Worm (Caenorhabditis elegans) whole organism, L2 larva: ENCODE results near the gene skpo-1.

Experiments used
- F13H6.1 ChIP-seq: sonication (generic microtip); optimal IDR thresholded peaks from 2 replicates; lab custom pipeline; 2016; ENCODE audit warnings: missing genetic modification characterization, missing compliant biosample characterization
- R02D3.7 ChIP-seq: fragments of 150-350 bp; optimal IDR thresholded peaks from 2 replicates; lab custom pipeline; 2014; ENCODE audit warnings: missing biosample characterization, missing genetic modification characterization
- Y55F3AM.14 ChIP-seq: fragments of 200-800 bp; sonication (Bioruptor generic); optimal IDR thresholded peaks from 2 replicates; lab custom pipeline; 2018; ENCODE audit warnings: mild to moderate bottlenecking, missing genetic modification characterization, missing compliant biosample characterization
- ZK546.5 ChIP-seq: sonication (generic microtip); optimal IDR thresholded peaks from 2 replicates; lab custom pipeline; 2017; ENCODE audit warnings: missing biosample characterization, missing genetic modification characterization
- ama-1 ChIP-seq: fragments of 150-350 bp; optimal IDR thresholded peaks from 2 replicates; lab custom pipeline; 2018; ENCODE audit warnings: inconsistent platforms
- blmp-1 ChIP-seq: sonication (generic microtip); optimal IDR thresholded peaks from 2 replicates; lab custom pipeline; 2017; ENCODE audit warnings: missing genetic modification characterization, mild to moderate bottlenecking, missing compliant biosample characterization, antibody characterized with exemption, moderate library complexity; ENCODE audit not compliant: insufficient read depth
- ceh-16 ChIP-seq: fragments of 150-350 bp; optimal IDR thresholded peaks from 2 replicates; lab custom pipeline; 2014; ENCODE audit warnings: missing biosample characterization, missing genetic modification characterization
- crh-2 ChIP-seq: sonication (generic microtip); optimal IDR thresholded peaks from 2 replicates; lab custom pipeline; 2017; ENCODE audit warnings: missing biosample characterization, missing genetic modification characterization
- dmd-4 ChIP-seq: sonication (generic microtip); optimal IDR thresholded peaks from 2 replicates; lab custom pipeline; 2017; ENCODE audit warnings: missing biosample characterization, missing genetic modification characterization
- elt-1 ChIP-seq: fragments of 150-350 bp; optimal IDR thresholded peaks from 2 replicates; lab custom pipeline; 2014; ENCODE audit warnings: missing biosample characterization, missing genetic modification characterization
- elt-3 ChIP-seq: sonication (generic microtip); optimal IDR thresholded peaks from 2 replicates; lab custom pipeline; 2017; ENCODE audit warnings: missing biosample characterization, missing genetic modification characterization
- gmeb-1 ChIP-seq: fragments of 150-350 bp; optimal IDR thresholded peaks from 2 replicates; lab custom pipeline; 2014; ENCODE audit warnings: missing biosample characterization, missing genetic modification characterization
- lin-11 ChIP-seq: fragments of 150-350 bp; sonication (generic microtip); optimal IDR thresholded peaks from 2 replicates; lab custom pipeline; 2014; ENCODE audit warnings: missing biosample characterization, missing genetic modification characterization, inconsistent platforms, mixed read lengths
- lin-13 ChIP-seq: fragments of 150-350 bp; optimal IDR thresholded peaks from 2 replicates; lab custom pipeline; 2014; ENCODE audit warnings: missing biosample characterization, missing genetic modification reagents, missing genetic modification characterization
- lin-39 ChIP-seq: fragments of 150-350 bp; optimal IDR thresholded peaks from 2 replicates; lab custom pipeline; 2014; ENCODE audit warnings: missing biosample characterization, missing genetic modification reagents, missing genetic modification characterization
- lsy-2 ChIP-seq, 2 experiments: fragments of 150-350 bp in 1 of 2; sonication (generic microtip) in 1 of 2; optimal IDR thresholded peaks; 2 replicates each; lab custom pipeline; 2014 to 2017; ENCODE audit warnings: missing biosample characterization in 2 of 2, missing genetic modification characterization in 2 of 2
- mbf-1 ChIP-seq: sonication (generic microtip); optimal IDR thresholded peaks from 2 replicates; lab custom pipeline; 2017; ENCODE audit warnings: missing biosample characterization, missing genetic modification characterization
- mdl-1 ChIP-seq, 2 experiments: fragments of 150-350 bp in 1 of 2; sonication (generic microtip) in 1 of 2; optimal IDR thresholded peaks; 2 replicates each; lab custom pipeline; 2017; ENCODE audit warnings: missing biosample characterization in 2 of 2, missing genetic modification characterization in 2 of 2
- nhr-10 ChIP-seq: sonication (generic microtip); optimal IDR thresholded peaks from 2 replicates; lab custom pipeline; 2017; ENCODE audit warnings: missing biosample characterization, missing genetic modification characterization
- nhr-11 ChIP-seq: fragments of 150-350 bp; optimal IDR thresholded peaks from 2 replicates; lab custom pipeline; 2014; ENCODE audit warnings: missing biosample characterization, missing genetic modification characterization
- nhr-12 ChIP-seq: fragments of 150-350 bp; optimal IDR thresholded peaks from 2 replicates; lab custom pipeline; 2014; ENCODE audit warnings: missing biosample characterization, missing genetic modification characterization
- nhr-129 ChIP-seq: fragments of 150-350 bp; optimal IDR thresholded peaks from 2 replicates; lab custom pipeline; 2014; ENCODE audit warnings: missing biosample characterization, missing genetic modification characterization
- nhr-21 ChIP-seq: fragments of 150-350 bp; optimal IDR thresholded peaks from 2 replicates; lab custom pipeline; 2014; ENCODE audit warnings: missing biosample characterization, missing genetic modification characterization
- nhr-23 ChIP-seq: fragments of 150-350 bp; optimal IDR thresholded peaks from 2 replicates; lab custom pipeline; 2014; ENCODE audit warnings: missing biosample characterization, missing genetic modification reagents, missing genetic modification characterization
- nhr-237 ChIP-seq: fragments of 150-350 bp; optimal IDR thresholded peaks from 2 replicates; lab custom pipeline; 2014; ENCODE audit warnings: missing biosample characterization, missing genetic modification characterization
- nhr-25 ChIP-seq: fragments of 150-350 bp; sonication (generic microtip); optimal IDR thresholded peaks from 3 replicates; lab custom pipeline; 2014; ENCODE audit warnings: missing biosample characterization, missing genetic modification characterization
- nhr-6 ChIP-seq: fragments of 150-350 bp; optimal IDR thresholded peaks from 2 replicates; lab custom pipeline; 2014; ENCODE audit warnings: missing biosample characterization, missing genetic modification characterization
- peb-1 ChIP-seq: fragments of 150-350 bp; optimal IDR thresholded peaks from 2 replicates; lab custom pipeline; 2014; ENCODE audit warnings: missing biosample characterization, missing genetic modification characterization
- sem-4 ChIP-seq: fragments of 150-350 bp; optimal IDR thresholded peaks from 2 replicates; lab custom pipeline; 2014; ENCODE audit warnings: missing biosample characterization, missing genetic modification reagents, missing genetic modification characterization
- skn-1 ChIP-seq: sonication (generic microtip); optimal IDR thresholded peaks from 2 replicates; lab custom pipeline; 2017; ENCODE audit warnings: missing biosample characterization, missing genetic modification characterization
- sma-3 ChIP-seq: sonication (generic microtip); optimal IDR thresholded peaks from 2 replicates; lab custom pipeline; 2016; ENCODE audit warnings: missing genetic modification reagents, missing genetic modification characterization, missing compliant biosample characterization
- sma-9 ChIP-seq, 2 experiments: fragments of 150-350 bp in 1 of 2; sonication (generic microtip) in 1 of 2; optimal IDR thresholded peaks; 2 replicates each; lab custom pipeline; 2014 to 2016; ENCODE audit warnings: missing genetic modification characterization in 2 of 2, mild to moderate bottlenecking in 1 of 2, missing biosample characterization in 1 of 2, missing compliant biosample characterization in 1 of 2, missing genetic modification reagents in 1 of 2, moderate library complexity in 1 of 2
- snpc-4 ChIP-seq: fragments of 150-350 bp; optimal IDR thresholded peaks from 2 replicates; lab custom pipeline; 2014; ENCODE audit warnings: missing biosample characterization, missing genetic modification characterization
- unc-55 ChIP-seq: fragments of 150-350 bp; sonication (generic microtip); optimal IDR thresholded peaks from 3 replicates; lab custom pipeline; 2014; ENCODE audit warnings: missing biosample characterization, missing genetic modification reagents, missing genetic modification characterization
- unc-62 ChIP-seq: fragments of 150-350 bp; optimal IDR thresholded peaks from 2 replicates; lab custom pipeline; 2014; ENCODE audit warnings: missing biosample characterization, missing genetic modification reagents, missing genetic modification characterization
- zag-1 ChIP-seq: fragments of 150-350 bp; optimal IDR thresholded peaks from 2 replicates; lab custom pipeline; 2014; ENCODE audit warnings: missing biosample characterization, missing genetic modification characterization
- ztf-1 ChIP-seq: fragments of 200-800 bp; sonication (Bioruptor generic); conservative IDR thresholded peaks from 2 replicates; pipeline ENCODE4 v1.3.6; 2022; ENCODE audit warnings: missing genetic modification characterization, missing compliant biosample characterization
- ztf-4 ChIP-seq: fragments of 150-350 bp; optimal IDR thresholded peaks from 2 replicates; lab custom pipeline; 2014; ENCODE audit warnings: missing biosample characterization, missing genetic modification characterization

Gene skpo-1

DNA sequence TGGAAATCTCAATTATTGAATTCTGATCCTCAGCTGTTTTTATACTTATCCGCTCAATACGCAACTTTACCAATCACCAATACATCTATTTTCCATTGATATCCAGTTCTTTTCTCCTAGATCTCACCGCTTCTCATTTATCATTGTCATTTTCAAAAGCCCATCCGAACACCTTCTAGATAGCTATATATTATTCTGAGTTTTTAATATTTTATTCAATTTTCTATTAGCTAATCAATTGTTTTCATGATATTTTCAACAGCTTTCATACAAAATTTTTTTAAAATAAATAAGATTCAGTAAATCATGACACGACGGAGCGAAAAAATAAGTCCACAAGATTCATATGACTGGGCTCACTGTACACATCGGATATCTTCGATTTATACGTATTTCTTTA, 23.5 kb downstream of the skpo-1 start, which contains the start of gene F49E12.12:
Gene F49E12.12, plus strand, starts transcription at position 301 of the 400 bp plus-strand sequence.
- TF ChIP-seq nhr-21, result no peak
- TF ChIP-seq mbf-1 (tag; lab: Kevin White, UChicago), result no peak
- no peak for TF ChIP-seq lsy-2 (tag; optimal IDR thresholded peaks at IDR 0.05; lab: Kevin White, UChicago)
- TF ChIP-seq nhr-12 (tag; lab: Kevin White, UChicago), result no peak
- TF ChIP-seq unc-62 (GFP tag; lab: Kevin White, UChicago), result no peak
- TF ChIP-seq ztf-1 (GFP tag; lab: Robert Waterston, UW), result no peak
- TF ChIP-seq unc-55 (GFP tag; lab: Kevin White, UChicago), result no peak
- no peak for TF ChIP-seq dmd-4
- no peak for TF ChIP-seq mdl-1 (tag; optimal IDR thresholded peaks at IDR 0.05; lab: Kevin White, UChicago)
- no peak for TF ChIP-seq sma-9 (GFP tag; optimal IDR thresholded peaks at IDR 0.05; lab: Kevin White, UChicago)
- no peak for TF ChIP-seq sma-9 (tag; optimal IDR thresholded peaks at IDR 0.05; lab: Kevin White, UChicago)
- TF ChIP-seq ZK546.5 (tag; lab: Kevin White, UChicago), result no peak

DNA sequence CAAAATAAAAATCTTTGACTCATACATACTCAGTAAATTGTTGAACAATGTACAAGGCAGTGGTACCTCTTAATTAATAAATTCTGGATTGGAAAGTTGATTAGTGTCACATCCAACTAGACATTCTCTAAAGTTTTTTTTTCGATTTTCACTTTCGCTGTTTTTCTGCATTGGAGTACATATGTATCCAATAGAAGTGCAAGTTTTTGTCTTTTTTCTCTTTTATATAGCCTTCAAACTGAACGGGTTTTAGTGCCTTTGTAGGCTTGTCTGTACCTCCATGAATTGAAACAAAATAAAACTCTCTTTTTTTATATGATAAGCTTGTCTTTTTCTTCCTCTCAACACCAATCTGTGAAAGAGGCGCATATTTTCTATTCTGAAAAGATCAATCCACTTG, 24.5 kb downstream of the skpo-1 start:
- TF ChIP-seq blmp-1 (tag; lab: Kevin White, UChicago) (peak; percentile 77), Y55F3AM.14 (GFP tag; lab: Kevin White, UChicago) (no peak)

DNA sequence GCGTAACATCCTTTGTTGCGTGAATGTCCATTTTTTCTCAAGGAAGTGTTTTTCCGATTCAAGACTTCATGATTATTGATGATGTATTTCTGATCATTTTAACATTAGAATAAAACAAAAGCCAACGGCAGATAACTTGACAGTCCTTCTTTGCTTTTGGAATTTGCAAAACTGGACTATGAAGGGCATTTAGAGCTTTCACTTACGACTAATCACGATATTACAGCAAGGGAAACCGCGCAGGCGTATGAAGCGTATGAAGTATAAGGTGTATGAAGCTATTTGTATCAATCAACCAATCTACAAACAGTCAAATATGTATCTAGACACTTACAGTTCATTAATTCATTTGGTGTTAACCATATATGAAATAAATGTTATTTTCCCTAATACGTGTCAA, 26.9 kb downstream of the skpo-1 start:
- TF ChIP-seq peb-1 (tag; lab: Kevin White, UChicago) (no peak), lin-11 (tag; lab: Kevin White, UChicago) (no peak), lsy-2 (tag; optimal IDR thresholded peaks at IDR 0.05; lab: Kevin White, UChicago) (no peak), sma-3 (no peak), snpc-4 (no peak), sem-4 (tag; lab: Kevin White, UChicago) (no peak), unc-55 (GFP tag; lab: Kevin White, UChicago) (no peak), ZK546.5 (tag; lab: Kevin White, UChicago) (no peak), nhr-129 (tag; lab: Kevin White, UChicago) (no peak), zag-1 (tag; lab: Kevin White, UChicago) (no peak), skn-1 (tag; lab: Kevin White, UChicago) (no peak), crh-2 (tag; lab: Kevin White, UChicago) (no peak), ama-1 (lab: Kevin White, UChicago) (no peak)

DNA sequence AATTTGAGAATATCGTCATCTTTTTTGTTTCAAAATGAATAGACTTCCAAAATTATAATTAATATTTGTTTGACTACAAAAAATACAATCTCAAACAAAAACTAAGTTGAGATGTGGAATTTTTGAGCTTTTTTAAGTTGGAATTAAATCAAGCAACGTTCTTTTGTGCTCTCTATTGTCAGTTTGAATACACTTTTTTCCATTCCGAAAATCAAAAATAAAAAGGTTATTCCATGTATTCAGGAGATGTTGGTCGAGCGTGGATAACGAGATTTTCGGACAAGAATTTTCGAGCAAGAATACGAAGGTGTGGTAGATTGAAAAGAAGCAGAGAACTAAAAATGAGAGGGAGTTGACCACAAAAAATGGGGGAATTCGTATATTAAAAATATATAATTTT, 34.5 kb downstream of the skpo-1 start:
- TF ChIP-seq nhr-6 (tag; lab: Kevin White, UChicago) (no peak), sem-4 (tag; lab: Kevin White, UChicago) (no peak), ceh-16 (tag; lab: Kevin White, UChicago) (no peak), nhr-129 (tag; lab: Kevin White, UChicago) (no peak), nhr-12 (tag; lab: Kevin White, UChicago) (no peak), lin-39 (no peak), lin-13 (no peak), ZK546.5 (tag; lab: Kevin White, UChicago) (no peak), ztf-4 (tag; lab: Kevin White, UChicago) (no peak), elt-1 (tag; lab: Kevin White, UChicago) (no peak), dmd-4 (no peak), nhr-237 (no peak), nhr-11 (tag; lab: Kevin White, UChicago) (no peak), lin-11 (tag; lab: Kevin White, UChicago) (no peak), nhr-10 (no peak), sma-3 (no peak), ztf-1 (GFP tag; lab: Robert Waterston, UW) (no peak)
- TF ChIP-seq, all 48 proteins: peak for 0

DNA sequence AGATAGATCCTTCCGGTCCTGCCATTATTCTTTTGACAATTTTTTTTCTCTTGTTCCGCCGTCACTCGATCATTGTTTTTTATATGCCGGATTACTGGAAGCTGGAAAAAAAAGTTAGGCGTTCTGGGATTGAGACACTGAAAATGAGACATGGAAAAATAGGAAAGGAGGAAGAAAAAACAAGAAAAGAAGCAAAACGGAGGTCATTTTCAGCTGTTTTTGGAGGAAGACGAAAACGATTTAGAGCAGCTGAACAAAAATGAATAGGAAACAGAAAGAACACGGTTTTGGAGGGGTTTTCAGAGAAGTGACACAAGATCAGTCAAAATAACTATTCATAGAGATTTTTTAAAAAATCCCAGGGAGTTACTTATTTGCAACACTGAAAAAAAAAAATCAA, 35.6 kb downstream of the skpo-1 start, which contains the start of gene amt-3:
Gene amt-3, minus strand, starts transcription at position 101 of the 400 bp plus-strand sequence.
- TF ChIP-seq sma-3 (no peak), elt-3 (tag; lab: Kevin White, UChicago) (no peak), ama-1 (lab: Kevin White, UChicago) (no peak), dmd-4 (no peak), skn-1 (tag; lab: Kevin White, UChicago) (no peak), nhr-6 (tag; lab: Kevin White, UChicago) (no peak), Y55F3AM.14 (GFP tag; lab: Kevin White, UChicago) (no peak), gmeb-1 (tag; lab: Kevin White, UChicago) (no peak), R02D3.7 (tag; lab: Kevin White, UChicago) (no peak), ZK546.5 (tag; lab: Kevin White, UChicago) (no peak), nhr-11 (tag; lab: Kevin White, UChicago) (no peak), nhr-25 (tag; lab: Kevin White, UChicago) (no peak), crh-2 (tag; lab: Kevin White, UChicago) (no peak), ztf-1 (GFP tag; lab: Robert Waterston, UW) (no peak), F13H6.1 (no peak), unc-55 (GFP tag; lab: Kevin White, UChicago) (no peak), nhr-23 (tag; lab: Kevin White, UChicago) (no peak), lin-11 (tag; lab: Kevin White, UChicago) (no peak), sem-4 (tag; lab: Kevin White, UChicago) (no peak)
